Worm (Caenorhabditis elegans) whole organism, L1 larva: ENCODE results near the gene ceh-74.

ENCODE experiments used
- aha-1 ChIP-seq: fragments of 150-350 bp; optimal IDR thresholded peaks from 2 replicates; lab custom pipeline; 2014; ENCODE audit warnings: missing biosample characterization, missing genetic modification characterization
- ama-1 ChIP-seq: fragments of 150-350 bp; optimal IDR thresholded peaks from 2 replicates; lab custom pipeline; 2014

ce11 chrV:14223141-14223540, 45.3 kb downstream of the ceh-74 start:
- no peak for TF ChIP-seq ama-1 (lab: Kevin White, UChicago)
- no peak for TF ChIP-seq aha-1
